Fruit fly (Drosophila melanogaster) whole organism, embryonic: ENCODE results near the gene CG17029.

Experiments
- Abd-B ChIP-seq: fragments of 200-800 bp; sonication (Bioruptor generic); optimal IDR thresholded peaks from 2 replicates; lab custom pipeline; 2018; ENCODE audit warnings: missing biosample characterization, mild to moderate bottlenecking, missing genetic modification characterization, moderate library complexity
- Adf1 ChIP-seq: fragments of 200-800 bp; sonication (Bioruptor generic); IDR thresholded peaks from 2 replicates; pipeline ENCODE4 v1.3.6; 2022; ENCODE audit warnings: missing biosample characterization, missing genetic modification characterization
- Bgb ChIP-seq: fragments of 200-800 bp; sonication (Bioruptor generic); IDR thresholded peaks from 2 replicates; pipeline ENCODE4 v1.3.6; 2022; ENCODE audit warnings: missing biosample characterization, missing genetic modification characterization; ENCODE audit not compliant: partially characterized antibody
- CG11093 ChIP-seq: fragments of 200-800 bp; sonication (Bioruptor generic); IDR thresholded peaks from 3 replicates; pipeline ENCODE4 v1.3.6; 2022; ENCODE audit warnings: missing biosample characterization, missing genetic modification characterization
- CG11456 ChIP-seq: fragments of 200-800 bp; sonication (Bioruptor generic); IDR thresholded peaks from 3 replicates; pipeline ENCODE4 v1.3.6; 2022; ENCODE audit warnings: missing biosample characterization, missing genetic modification characterization
- CG11504 ChIP-seq: fragments of 200-800 bp; sonication (Bioruptor generic); optimal IDR thresholded peaks from 3 replicates; lab custom pipeline; 2019; ENCODE audit warnings: missing biosample characterization, mild to moderate bottlenecking, missing genetic modification characterization, moderate library complexity
- CG13424 ChIP-seq: fragments of 200-800 bp; sonication (Bioruptor generic); optimal IDR thresholded peaks from 2 replicates; lab custom pipeline; 2019; ENCODE audit warnings: missing biosample characterization, mild to moderate bottlenecking, missing genetic modification characterization, moderate library complexity
- CG1529 ChIP-seq: fragments of 200-800 bp; sonication (Bioruptor generic); optimal IDR thresholded peaks from 3 replicates; lab custom pipeline; 2018; ENCODE audit warnings: missing biosample characterization, missing genetic modification characterization
- CG15479 ChIP-seq: fragments of 200-800 bp; sonication (Bioruptor generic); optimal IDR thresholded peaks from 3 replicates; lab custom pipeline; 2019; ENCODE audit warnings: missing biosample characterization, mild to moderate bottlenecking, missing genetic modification characterization, moderate library complexity
- CG16863 ChIP-seq: fragments of 200-800 bp; sonication (Bioruptor generic); optimal IDR thresholded peaks from 3 replicates; lab custom pipeline; 2016; ENCODE audit warnings: missing biosample characterization, missing genetic modification characterization
- CG18011 ChIP-seq: fragments of 200-800 bp; sonication (Bioruptor generic); optimal IDR thresholded peaks from 2 replicates; lab custom pipeline; 2017; ENCODE audit warnings: missing biosample characterization, missing genetic modification characterization, mild to moderate bottlenecking, moderate library complexity, missing genotype
- CG1832 ChIP-seq: fragments of 200-800 bp; sonication (Bioruptor generic); optimal IDR thresholded peaks from 2 replicates; lab custom pipeline; 2017; ENCODE audit warnings: missing biosample characterization, mild to moderate bottlenecking, missing genetic modification characterization, inconsistent platforms
- CG2199 ChIP-seq: fragments of 200-800 bp; sonication (Bioruptor generic); IDR thresholded peaks from 3 replicates; pipeline ENCODE4 v1.3.6; 2022; ENCODE audit warnings: missing biosample characterization, missing genetic modification characterization
- CG2678 ChIP-seq: fragments of 200-800 bp; sonication (Bioruptor generic); optimal IDR thresholded peaks from 3 replicates; lab custom pipeline; 2019; ENCODE audit warnings: missing biosample characterization, mild to moderate bottlenecking, missing genetic modification characterization, moderate library complexity
- CG31388 ChIP-seq: fragments of 200-800 bp; sonication (Bioruptor generic); optimal IDR thresholded peaks from 2 replicates; lab custom pipeline; 2016; ENCODE audit warnings: missing biosample characterization, missing genetic modification characterization
- CG32532 ChIP-seq: fragments of 200-800 bp; sonication (Bioruptor generic); IDR thresholded peaks from 2 replicates; pipeline ENCODE4 v1.3.6; 2022; ENCODE audit warnings: missing biosample characterization, missing genetic modification characterization
- CG4424 ChIP-seq: fragments of 200-800 bp; sonication (Bioruptor generic); optimal IDR thresholded peaks from 3 replicates; lab custom pipeline; 2016; ENCODE audit warnings: missing biosample characterization, missing genetic modification characterization
- CG5245 ChIP-seq: fragments of 200-800 bp; sonication (Bioruptor generic); optimal IDR thresholded peaks from 3 replicates; lab custom pipeline; 2016; ENCODE audit warnings: missing biosample characterization, missing genetic modification characterization
- CG6272 ChIP-seq: fragments of 200-800 bp; sonication (Bioruptor generic); IDR thresholded peaks from 2 replicates; pipeline ENCODE4 v1.3.6; 2022; ENCODE audit warnings: missing biosample characterization, missing genetic modification characterization
- CG6791 ChIP-seq: fragments of 200-800 bp; sonication (Bioruptor generic); IDR thresholded peaks from 3 replicates; pipeline ENCODE4 v1.3.6; 2022; ENCODE audit warnings: missing biosample characterization, missing genetic modification characterization; ENCODE audit not compliant: partially characterized antibody
- CG7556 ChIP-seq: fragments of 200-800 bp; sonication (Bioruptor generic); optimal IDR thresholded peaks from 2 replicates; lab custom pipeline; 2017; ENCODE audit warnings: missing biosample characterization, mild to moderate bottlenecking, missing genetic modification characterization
- CG9797 ChIP-seq: fragments of 200-800 bp; sonication (Bioruptor generic); optimal IDR thresholded peaks from 3 replicates; lab custom pipeline; 2018; ENCODE audit warnings: missing biosample characterization, mild to moderate bottlenecking, missing genetic modification characterization
- Deaf1 ChIP-seq: fragments of 200-800 bp; optimal IDR thresholded peaks from 3 replicates; lab custom pipeline; 2019; ENCODE audit warnings: missing biosample characterization, mild to moderate bottlenecking, missing genetic modification characterization, moderate library complexity
- E2f2 ChIP-seq: fragments of 200-800 bp; sonication (Bioruptor generic); IDR thresholded peaks from 2 replicates; pipeline ENCODE4 v1.3.6; 2022; ENCODE audit warnings: missing biosample characterization, missing genetic modification characterization
- Elba2 ChIP-seq: fragments of 200-800 bp; sonication (Bioruptor generic); optimal IDR thresholded peaks from 3 replicates; lab custom pipeline; 2016; ENCODE audit warnings: missing biosample characterization, missing genetic modification characterization
- Ets65A ChIP-seq: fragments of 200-800 bp; sonication (Bioruptor generic); peaks from one replicate; lab custom pipeline; 2016; ENCODE audit warnings: missing biosample characterization, missing genetic modification characterization
- HLHmδ ChIP-seq: fragments of 200-800 bp; sonication (Bioruptor generic); optimal IDR thresholded peaks from 2 replicates; lab custom pipeline; 2018; ENCODE audit warnings: missing biosample characterization, mild to moderate bottlenecking, missing genetic modification characterization, moderate library complexity
- Hsf ChIP-seq: fragments of 200-800 bp; sonication (Bioruptor generic); optimal IDR thresholded peaks from 3 replicates; lab custom pipeline; 2016; ENCODE audit warnings: missing biosample characterization, missing genetic modification characterization
- MBD-R2 ChIP-seq: fragments of 200-800 bp; sonication (Bioruptor generic); IDR thresholded peaks from 2 replicates; pipeline ENCODE4 v1.3.6; 2022; ENCODE audit warnings: missing biosample characterization, missing genetic modification characterization
- Nf-YA ChIP-seq: fragments of 200-800 bp; sonication (Bioruptor generic); IDR thresholded peaks from 2 replicates; pipeline ENCODE4 v1.3.6; 2022; ENCODE audit warnings: missing biosample characterization, missing genetic modification characterization
- Ptx1 ChIP-seq: fragments of 200-800 bp; sonication (Bioruptor generic); IDR thresholded peaks from 2 replicates; pipeline ENCODE4 v1.3.6; 2022; ENCODE audit warnings: missing biosample characterization, missing genetic modification characterization
- Trl ChIP-seq, 3 experiments: fragments of >200 bp in 2 of 3; fragments of 200-800 bp in 1 of 3; sonication (Bioruptor generic) in 1 of 3; optimal IDR thresholded peaks; 2 replicates in 1 of 3; 3 replicates in 2 of 3; lab custom pipeline; 2016 to 2017; ENCODE audit warnings: missing biosample characterization in 1 of 3, missing genetic modification characterization in 1 of 3
- Xrp1 ChIP-seq: fragments of 200-800 bp; sonication (Bioruptor generic); IDR thresholded peaks from 2 replicates; pipeline ENCODE4 v1.3.6; 2022; ENCODE audit warnings: missing biosample characterization, missing genetic modification characterization
- bsh ChIP-seq, 2 experiments: fragments of 200-800 bp; sonication (Bioruptor generic); optimal IDR thresholded peaks; 2 replicates each; lab custom pipeline; 2017 to 2018; ENCODE audit warnings: mild to moderate bottlenecking in 2 of 2, missing biosample characterization in 2 of 2, missing genetic modification characterization in 2 of 2, moderate library complexity in 1 of 2
- btn ChIP-seq: fragments of 200-800 bp; sonication (Bioruptor generic); optimal IDR thresholded peaks from 2 replicates; lab custom pipeline; 2016; ENCODE audit warnings: missing biosample characterization, missing genetic modification characterization
- chif ChIP-seq, 2 experiments: fragments of 200-800 bp; sonication (Bioruptor generic); optimal IDR thresholded peaks; 3 replicates each; lab custom pipeline; 2016; ENCODE audit warnings: missing biosample characterization in 2 of 2, missing genetic modification characterization in 2 of 2
- chm ChIP-seq: fragments of 200-800 bp; sonication (Bioruptor generic); IDR thresholded peaks from 2 replicates; pipeline ENCODE4 v1.3.6; 2022; ENCODE audit warnings: missing biosample characterization, missing genetic modification characterization
- crol ChIP-seq: fragments of 200-800 bp; sonication (Bioruptor generic); IDR thresholded peaks from 2 replicates; pipeline ENCODE4 v1.3.6; 2022; ENCODE audit warnings: missing biosample characterization, missing genetic modification characterization
- emc ChIP-seq: fragments of 200-800 bp; sonication (Bioruptor generic); optimal IDR thresholded peaks from 2 replicates; lab custom pipeline; 2016; ENCODE audit warnings: missing biosample characterization, missing genetic modification characterization
- gro ChIP-seq: fragments of 200-800 bp; sonication (Bioruptor generic); optimal IDR thresholded peaks from 2 replicates; lab custom pipeline; 2016; ENCODE audit warnings: missing biosample characterization, missing genetic modification characterization
- klu ChIP-seq: fragments of 200-800 bp; sonication (Bioruptor generic); IDR thresholded peaks from 2 replicates; pipeline ENCODE4 v1.3.6; 2022; ENCODE audit warnings: missing biosample characterization, missing genetic modification characterization
- kni ChIP-seq: fragments of 200-800 bp; sonication (Bioruptor generic); optimal IDR thresholded peaks from 3 replicates; lab custom pipeline; 2017; ENCODE audit warnings: mild to moderate bottlenecking, missing biosample characterization, missing genetic modification reagents, missing genetic modification characterization
- nau ChIP-seq: fragments of 200-800 bp; sonication (Bioruptor generic); optimal IDR thresholded peaks from 3 replicates; lab custom pipeline; 2017; ENCODE audit warnings: missing biosample characterization, mild to moderate bottlenecking, missing genetic modification characterization, missing genetic modification reagents
- pfk ChIP-seq: fragments of 200-800 bp; sonication (Bioruptor generic); optimal IDR thresholded peaks from 2 replicates; lab custom pipeline; 2018; ENCODE audit warnings: missing biosample characterization, mild to moderate bottlenecking, missing genetic modification characterization, moderate library complexity
- sd ChIP-seq: fragments of 200-800 bp; sonication (Bioruptor generic); optimal IDR thresholded peaks from 3 replicates; lab custom pipeline; 2018; ENCODE audit warnings: missing biosample characterization, mild to moderate bottlenecking, missing genetic modification characterization, moderate library complexity
- shn ChIP-seq: fragments of 200-800 bp; sonication (Bioruptor generic); optimal IDR thresholded peaks from 3 replicates; lab custom pipeline; 2016; ENCODE audit warnings: missing biosample characterization, missing genetic modification characterization
- yki ChIP-seq: fragments of >200 bp; optimal IDR thresholded peaks from 3 replicates; lab custom pipeline; 2018
- zfh1 ChIP-seq: fragments of 200-800 bp; sonication (Bioruptor generic); IDR thresholded peaks from 3 replicates; pipeline ENCODE4 v1.3.6; 2022; ENCODE audit warnings: missing biosample characterization, missing genetic modification characterization

The CG17029 gene

dm6 chr3L:16023020-16023648, 46.5 kb downstream of the CG17029 start, which contains the start of gene Notum (continued):
- TF ChIP-seq CG31388 (GFP tag; lab: Kevin White, UChicago) (no peak), CG1529 (no peak), Bgb (GFP tag; lab: Robert Waterston, UW) (peak; percentile 57; the same call in 1 of the 2 replicates), CG6272 (GFP tag; lab: Robert Waterston, UW) (0 out of 2 replicates have a peak, but pooled peaks have one; percentile 13), CG6791 (GFP tag; lab: Robert Waterston, UW) (peak; percentile 52; the same call in 1 of the 3 replicates), sd (tag; lab: Kevin White, UChicago) (peak; percentile 0), Abd-B (GFP tag; lab: Kevin White, UChicago) (no peak), klu (GFP tag; lab: Robert Waterston, UW) (no peak), CG5245 (GFP tag; lab: Kevin White, UChicago) (no peak), HLHmδ (GFP tag; lab: Kevin White, UChicago) (peak; percentile 47), emc (GFP tag; lab: Kevin White, UChicago) (no peak), CG18011 (GFP tag; lab: Kevin White, UChicago) (no peak), CG32532 (GFP tag; lab: Robert Waterston, UW) (peak; percentile 34; the same call in 1 of the 2 replicates), shn (GFP tag; lab: Kevin White, UChicago) (no peak), CG11093 (GFP tag; lab: Robert Waterston, UW) (no peak), Adf1 (GFP tag; lab: Robert Waterston, UW) (peak; percentile 93), CG1832 (GFP tag; lab: Kevin White, UChicago) (peak; percentile 69), Hsf (GFP tag; lab: Kevin White, UChicago) (no peak), CG4424 (GFP tag; lab: Kevin White, UChicago) (no peak), Deaf1 (tag; lab: Kevin White, UChicago) (peak; percentile 48), Xrp1 (GFP tag; lab: Robert Waterston, UW) (0 out of 2 replicates have a peak, but pooled peaks have one; percentile 4), chm (GFP tag; lab: Robert Waterston, UW) (0 out of 2 replicates have a peak, but pooled peaks have one; percentile 37), crol (GFP tag; lab: Robert Waterston, UW) (0 out of 2 replicates have a peak, but pooled peaks have one; percentile 20), CG16863 (peak; percentile 11), CG2199 (peak; percentile 88; the same call in 2 of the 3 replicates), Trl (optimal IDR thresholded peaks at IDR 0.05; lab: Kevin White, UChicago) (peak; percentile 38 to 56), Trl (GFP tag; optimal IDR thresholded peaks at IDR 0.05; lab: Kevin White, UChicago) (no peak), E2f2 (GFP tag; lab: Robert Waterston, UW) (no peak), CG11456 (GFP tag; lab: Robert Waterston, UW) (0 out of 3 replicates have a peak, but pooled peaks have one; percentile 30), CG15479 (peak; percentile 91), Ets65A (peak; percentile 92), Elba2 (GFP tag; lab: Kevin White, UChicago) (no peak), gro (GFP tag; lab: Kevin White, UChicago) (no peak), chif (GFP tag; optimal IDR thresholded peaks at IDR 0.05; lab: Kevin White, UChicago) (no peak), kni (peak; percentile 34), zfh1 (GFP tag; lab: Robert Waterston, UW) (0 out of 3 replicates have a peak, but pooled peaks have one; percentile 41)

- TF ChIP-seq crol (GFP tag; lab: Robert Waterston, UW) (peak; percentile 77), CG1832 (GFP tag; lab: Kevin White, UChicago) (no peak), nau (GFP tag; lab: Kevin White, UChicago) (no peak), yki (lab: Kevin White, UChicago) (no peak), MBD-R2 (GFP tag; lab: Robert Waterston, UW) (no peak), btn (GFP tag; lab: Kevin White, UChicago) (no peak), CG2678 (tag; lab: Kevin White, UChicago) (peak; percentile 31), CG13424 (peak; percentile 10), Ptx1 (GFP tag; lab: Robert Waterston, UW) (no peak), Nf-YA (no peak), bsh (GFP tag; optimal IDR thresholded peaks at IDR 0.05; lab: Kevin White, UChicago) (peak in 1 of 2 experiments; percentile 8), CG7556 (GFP tag; lab: Kevin White, UChicago) (peak; percentile 6), CG11504 (peak; percentile 40), pfk (GFP tag; lab: Kevin White, UChicago) (no peak), CG9797 (no peak)
Measured at dm6 chr3L:16024276-16025019, 47.8 kb downstream of the CG17029 start.
